Fruit fly (Drosophila melanogaster): ENCODE data around the gene CG13895.

Gene CG13895

dm6 chr3L:724518-725341 lies 16.7 kb upstream of the CG13895 start:
- TF ChIP-seq psq (GFP tag; optimal IDR thresholded peaks at IDR 0.05) (peak; percentile 76), sqz (GFP tag; optimal IDR thresholded peaks at IDR 0.05) (peak; percentile 92), MESR4 (GFP tag; optimal IDR thresholded peaks at IDR 0.05) (peak; percentile 42), grn (GFP tag; optimal IDR thresholded peaks at IDR 0.05) (peak; percentile 66), CG1647 (GFP tag; optimal IDR thresholded peaks at IDR 0.05) (peak; percentile 80), NC2β (GFP tag; optimal IDR thresholded peaks at IDR 0.05) (peak; percentile 97), Nf-YA (GFP tag; IDR thresholded peaks at IDR 0.05) (peak; percentile 89), Hr51 (GFP tag; optimal IDR thresholded peaks at IDR 0.05) (peak; percentile 78 to 90), CG8944 (GFP tag; optimal IDR thresholded peaks at IDR 0.05) (peak; percentile 89), toy (GFP tag; IDR thresholded peaks at IDR 0.05) (peak; percentile 70), lov (optimal IDR thresholded peaks at IDR 0.05) (no peak), lov (GFP tag; IDR thresholded peaks at IDR 0.05) (peak; percentile 98), Ets97D (GFP tag; optimal IDR thresholded peaks at IDR 0.05) (peak; percentile 79), NC2α (GFP tag; optimal IDR thresholded peaks at IDR 0.05) (peak; percentile 89), CG7745 (tag; optimal IDR thresholded peaks at IDR 0.05) (peak; percentile 82), CG3163 (GFP tag; optimal IDR thresholded peaks at IDR 0.05) (peak; percentile 74), CG13296 (GFP tag; optimal IDR thresholded peaks at IDR 0.05) (no peak), CG17912 (GFP tag; optimal IDR thresholded peaks at IDR 0.05) (peak; percentile 46), CG34224 (GFP tag; IDR thresholded peaks at IDR 0.05; ENCODE audit: partially characterized antibody) (no peak), D19B (GFP tag; optimal IDR thresholded peaks at IDR 0.05) (peak; percentile 36), NK7.1 (GFP tag; optimal IDR thresholded peaks at IDR 0.05) (peak; percentile 89), CG10462 (GFP tag; optimal IDR thresholded peaks at IDR 0.05) (peak; percentile 94), pan (optimal IDR thresholded peaks at IDR 0.05) (no peak), pan (GFP tag; optimal IDR thresholded peaks at IDR 0.05 in 1 of 2, IDR thresholded peaks at IDR 0.05 in 1 of 2) (peak in 1 of 2 experiments; percentile 91), so (GFP tag; IDR thresholded peaks at IDR 0.05) (peak; percentile 89), trem (tag; optimal IDR thresholded peaks at IDR 0.05) (peak; percentile 94), D19A (tag; optimal IDR thresholded peaks at IDR 0.05) (peak; percentile 93), z (GFP tag; IDR thresholded peaks at IDR 0.05) (peak; percentile 71), CG15073 (GFP tag; optimal IDR thresholded peaks at IDR 0.05) (peak; percentile 80), tna (GFP tag; IDR thresholded peaks at IDR 0.05; ENCODE audit: partially characterized antibody) (no peak), CG12299 (tag; optimal IDR thresholded peaks at IDR 0.05) (peak; percentile 83), nmo (GFP tag; optimal IDR thresholded peaks at IDR 0.05) (peak; percentile 95), CG10321 (GFP tag; IDR thresholded peaks at IDR 0.05) (peak; percentile 66; the same call in 1 of the 2 replicates), twi (tag; optimal IDR thresholded peaks at IDR 0.05) (peak; percentile 92), Asciz (GFP tag; optimal IDR thresholded peaks at IDR 0.05) (peak; percentile 93), Sry-β (GFP tag; optimal IDR thresholded peaks at IDR 0.05) (peak; percentile 73), ind (GFP tag; optimal IDR thresholded peaks at IDR 0.05) (peak; percentile 78), jigr1 (GFP tag; IDR thresholded peaks at IDR 0.05) (peak; percentile 87; the same call in 2 of the 3 replicates), run (tag; optimal IDR thresholded peaks at IDR 0.05) (peak; percentile 83), CG18619 (GFP tag; optimal IDR thresholded peaks at IDR 0.05) (peak; percentile 86), CG18262 (tag; optimal IDR thresholded peaks at IDR 0.05) (peak; percentile 98), Stat92E (GFP tag; optimal IDR thresholded peaks at IDR 0.05) (peak in 1 of 3 experiments; percentile 74), ATbp (GFP tag; optimal IDR thresholded peaks at IDR 0.05) (peak; percentile 94), CG6791 (GFP tag; IDR thresholded peaks at IDR 0.05; ENCODE audit: partially characterized antibody) (0 out of 3 replicates have a peak, but pooled peaks have one; percentile 50), zfh2 (GFP tag; optimal IDR thresholded peaks at IDR 0.05) (peak; percentile 41), cad (GFP tag; optimal IDR thresholded peaks at IDR 0.05) (no peak), CG17568 (GFP tag; optimal IDR thresholded peaks at IDR 0.05) (peak; percentile 88), Kr (GFP tag; optimal IDR thresholded peaks at IDR 0.05) (peak; percentile 97)

All from whole organism, embryonic.